Fruit fly (Drosophila melanogaster) whole organism, pupa: Measurements from ENCODE around the gene CG11679.

Source experiments
- CG10348 ChIP-seq: fragments of 200-800 bp; sonication (Bioruptor generic); IDR thresholded peaks from 2 replicates; pipeline ENCODE4 v1.3.6; 2022; ENCODE audit warnings: missing biosample characterization, missing genetic modification characterization
- CG12605 ChIP-seq: fragments of 200-800 bp; sonication (Bioruptor generic); IDR thresholded peaks from 2 replicates; pipeline ENCODE4 v1.3.6; 2022; ENCODE audit warnings: missing biosample characterization, missing genetic modification characterization
- CG14655 ChIP-seq: fragments of 200-800 bp; sonication (Bioruptor generic); optimal IDR thresholded peaks from 3 replicates; lab custom pipeline; 2017; ENCODE audit warnings: mild to moderate bottlenecking, missing biosample characterization, missing genetic modification reagents, missing genetic modification characterization
- CG15710 ChIP-seq: fragments of 200-800 bp; sonication (Bioruptor generic); optimal IDR thresholded peaks from 2 replicates; lab custom pipeline; 2018; ENCODE audit warnings: missing biosample characterization, mild to moderate bottlenecking, missing genetic modification characterization, moderate library complexity
- CG17806 ChIP-seq: fragments of 200-800 bp; sonication (Bioruptor generic); optimal IDR thresholded peaks from 2 replicates; lab custom pipeline; 2018; ENCODE audit warnings: missing biosample characterization, mild to moderate bottlenecking, missing genetic modification characterization, moderate library complexity
- CG32121 ChIP-seq: fragments of 200-800 bp; sonication (Bioruptor generic); IDR thresholded peaks from 2 replicates; pipeline ENCODE4 v1.3.6; 2022; ENCODE audit warnings: missing biosample characterization, missing genetic modification characterization
- CG34367 ChIP-seq: fragments of 200-800 bp; sonication (Bioruptor generic); optimal IDR thresholded peaks from 2 replicates; lab custom pipeline; 2018; ENCODE audit warnings: missing biosample characterization, mild to moderate bottlenecking, missing genetic modification characterization
- CG8301 ChIP-seq: fragments of 200-800 bp; sonication (Bioruptor generic); optimal IDR thresholded peaks from 2 replicates; lab custom pipeline; 2018; ENCODE audit warnings: missing biosample characterization, mild to moderate bottlenecking, missing genetic modification characterization
- CG9948 ChIP-seq: fragments of 200-800 bp; sonication (Bioruptor generic); optimal IDR thresholded peaks from 2 replicates; lab custom pipeline; 2018; ENCODE audit warnings: missing biosample characterization, mild to moderate bottlenecking, missing genetic modification characterization, moderate library complexity
- EcR ChIP-seq: fragments of 200-800 bp; sonication (Bioruptor generic); optimal IDR thresholded peaks from 3 replicates; lab custom pipeline; 2019; ENCODE audit warnings: missing biosample characterization, missing genetic modification characterization, mild to moderate bottlenecking, moderate library complexity, missing genetic modification reagents
- Pif1B ChIP-seq: fragments of 200-800 bp; sonication (Bioruptor generic); optimal IDR thresholded peaks from 3 replicates; lab custom pipeline; 2016; ENCODE audit warnings: missing biosample characterization, missing genetic modification characterization
- Snoo ChIP-seq: fragments of 200-800 bp; sonication (Bioruptor generic); optimal IDR thresholded peaks from 3 replicates; lab custom pipeline; 2017; ENCODE audit warnings: missing biosample characterization, mild to moderate bottlenecking, missing genetic modification characterization, inconsistent platforms
- gl ChIP-seq: fragments of 200-800 bp; sonication (Bioruptor generic); optimal IDR thresholded peaks from 2 replicates; lab custom pipeline; 2018; ENCODE audit warnings: missing biosample characterization, mild to moderate bottlenecking, missing genetic modification characterization
- rn ChIP-seq: fragments of 200-800 bp; sonication (Bioruptor generic); IDR thresholded peaks from 2 replicates; pipeline ENCODE4 v1.3.6; 2022; ENCODE audit warnings: missing biosample characterization, missing genetic modification characterization

DNA sequence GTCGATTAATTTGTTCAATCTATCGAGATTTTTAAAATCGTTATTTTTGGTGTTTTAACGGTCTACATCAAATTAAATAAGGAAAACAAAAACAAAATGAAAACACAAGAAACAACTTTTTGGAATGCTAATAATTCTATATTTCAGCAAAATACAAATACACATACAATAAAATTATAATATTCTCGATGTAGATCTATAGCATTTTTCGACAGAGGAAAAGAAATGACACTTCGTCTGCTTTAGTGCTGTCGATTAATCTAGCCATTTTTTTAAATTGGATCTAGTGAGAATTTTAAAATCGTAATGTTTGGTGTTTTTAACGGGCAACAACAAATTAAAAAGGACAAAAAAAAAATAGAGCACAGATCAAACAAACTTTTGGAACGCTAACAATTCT lies 1.6 kb downstream of the CG11679 start, which contains the start of gene Arp6:
- TF ChIP-seq Snoo (tag; lab: Kevin White, UChicago) (no peak), CG12605 (GFP tag; lab: Robert Waterston, UW) (no peak), CG15710 (tag; lab: Kevin White, UChicago) (no peak), CG14655 (GFP tag; lab: Kevin White, UChicago) (no peak), Pif1B (GFP tag; lab: Kevin White, UChicago) (no peak), CG34367 (tag; lab: Kevin White, UChicago) (no peak), CG17806 (tag; lab: Kevin White, UChicago) (no peak), EcR (GFP tag; lab: Kevin White, UChicago) (no peak), CG9948 (no peak), CG32121 (GFP tag; lab: Robert Waterston, UW) (no peak), CG8301 (no peak), rn (GFP tag; lab: Robert Waterston, UW) (no peak), gl (tag; lab: Kevin White, UChicago) (no peak), CG10348 (no peak)
